Fruit fly (Drosophila melanogaster) whole organism, adult: ENCODE measurements around the gene CCDC53.

Experiments used
- CG11617 ChIP-seq: fragments of 200-800 bp; sonication (Bioruptor generic); optimal IDR thresholded peaks from 2 replicates; lab custom pipeline; 2017; ENCODE audit warnings: mild to moderate bottlenecking, missing biosample characterization, missing genetic modification reagents, missing genetic modification characterization
- CG12768 ChIP-seq: fragments of 200-800 bp; sonication (Bioruptor generic); optimal IDR thresholded peaks from 2 replicates; lab custom pipeline; 2017; ENCODE audit warnings: missing biosample characterization, missing genetic modification characterization, mild to moderate bottlenecking, moderate library complexity, missing genetic modification reagents
- CG14711 ChIP-seq: fragments of 200-800 bp; sonication (Bioruptor generic); optimal IDR thresholded peaks from 2 replicates; lab custom pipeline; 2018; ENCODE audit warnings: missing biosample characterization, mild to moderate bottlenecking, missing genetic modification characterization, moderate library complexity
- CG1620 ChIP-seq: fragments of 200-800 bp; sonication (Bioruptor generic); optimal IDR thresholded peaks from 2 replicates; lab custom pipeline; 2016; ENCODE audit warnings: missing biosample characterization, missing genetic modification characterization
- CG33017 ChIP-seq: fragments of 200-800 bp; sonication (Bioruptor generic); optimal IDR thresholded peaks from 2 replicates; lab custom pipeline; 2018; ENCODE audit warnings: missing biosample characterization, mild to moderate bottlenecking, missing genetic modification characterization, moderate library complexity
- CG5204 ChIP-seq: fragments of 200-800 bp; sonication (Bioruptor generic); optimal IDR thresholded peaks from 2 replicates; lab custom pipeline; 2016; ENCODE audit warnings: missing biosample characterization, missing genetic modification characterization
- CG7045 ChIP-seq: fragments of 200-800 bp; sonication (Bioruptor generic); optimal IDR thresholded peaks from 2 replicates; lab custom pipeline; 2017; ENCODE audit warnings: missing biosample characterization, mild to moderate bottlenecking, missing genetic modification characterization
- CG7101 ChIP-seq: fragments of 200-800 bp; sonication (Bioruptor generic); optimal IDR thresholded peaks from 2 replicates; lab custom pipeline; 2018; ENCODE audit warnings: missing biosample characterization, mild to moderate bottlenecking, missing genetic modification characterization, moderate library complexity
- Clk ChIP-seq: fragments of 200-800 bp; sonication (Bioruptor generic); optimal IDR thresholded peaks from 2 replicates; lab custom pipeline; 2017; ENCODE audit warnings: missing biosample characterization, missing genetic modification characterization
- Crg-1 ChIP-seq: fragments of 200-800 bp; sonication (Bioruptor generic); optimal IDR thresholded peaks from 2 replicates; lab custom pipeline; 2016; ENCODE audit warnings: missing biosample characterization, missing genetic modification characterization
- Hr96 ChIP-seq: fragments of 200-800 bp; sonication (Bioruptor generic); optimal IDR thresholded peaks from 2 replicates; lab custom pipeline; 2016; ENCODE audit warnings: missing biosample characterization, missing genetic modification characterization
- Mnt ChIP-seq: fragments of 200-800 bp; sonication (Bioruptor generic); optimal IDR thresholded peaks from 2 replicates; lab custom pipeline; 2016; ENCODE audit warnings: missing biosample characterization, mild to moderate bottlenecking, missing genetic modification characterization
- bab1 ChIP-seq: fragments of 200-800 bp; sonication (Bioruptor generic); optimal IDR thresholded peaks from 3 replicates; lab custom pipeline; 2019; ENCODE audit warnings: missing biosample characterization, mild to moderate bottlenecking, missing genetic modification characterization, moderate library complexity
- cic ChIP-seq: fragments of 200-800 bp; sonication (Bioruptor generic); optimal IDR thresholded peaks from 2 replicates; lab custom pipeline; 2017; ENCODE audit warnings: missing biosample characterization, mild to moderate bottlenecking, missing genetic modification characterization, moderate library complexity
- cnc ChIP-seq, 2 experiments: fragments of >200 bp; optimal IDR thresholded peaks; 2 replicates each; lab custom pipeline; 2017
- kay ChIP-seq: fragments of 200-800 bp; sonication (Bioruptor generic); peaks from one replicate; lab custom pipeline; 2016; ENCODE audit warnings: missing biosample characterization, missing genetic modification characterization, borderline replicate concordance
- ovo ChIP-seq: fragments of 200-800 bp; sonication (Bioruptor generic); optimal IDR thresholded peaks from 2 replicates; lab custom pipeline; 2016; ENCODE audit warnings: missing biosample characterization, missing genetic modification characterization
- pad ChIP-seq: fragments of 200-800 bp; sonication (Bioruptor generic); optimal IDR thresholded peaks from 3 replicates; lab custom pipeline; 2017; ENCODE audit warnings: missing biosample characterization, missing genetic modification characterization, mild to moderate bottlenecking, moderate library complexity, missing genetic modification reagents
- tj ChIP-seq: fragments of 200-800 bp; sonication (Bioruptor generic); optimal IDR thresholded peaks from 3 replicates; lab custom pipeline; 2017; ENCODE audit warnings: missing biosample characterization, mild to moderate bottlenecking, missing genetic modification characterization, moderate library complexity
- toe ChIP-seq: fragments of 200-800 bp; sonication (Bioruptor generic); optimal IDR thresholded peaks from 2 replicates; lab custom pipeline; 2016; ENCODE audit warnings: missing biosample characterization, missing genetic modification characterization

Gene CCDC53

DNA sequence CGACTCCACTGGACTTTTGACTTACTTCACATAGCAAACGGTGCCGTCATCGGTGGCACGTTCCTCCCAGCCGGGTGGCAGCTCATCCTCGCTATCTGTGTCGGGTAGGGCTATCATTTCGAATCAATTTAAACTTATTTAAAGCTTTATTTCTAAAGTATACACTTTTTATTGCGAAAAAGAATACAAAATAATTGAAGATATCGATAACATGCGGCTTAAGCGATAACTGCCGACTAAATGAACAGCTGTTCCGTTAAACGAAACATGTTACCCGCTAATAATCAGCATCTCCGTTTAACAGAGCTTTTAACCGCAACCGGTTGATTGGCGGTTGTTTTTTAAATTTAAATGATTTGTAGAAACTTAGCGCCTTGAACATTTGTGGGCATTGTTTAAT is 36.8 kb upstream of the CCDC53 start, which contains the start of gene Wwox:
Gene Wwox (minus strand): TSS at position 215 of the 400 bp plus-strand sequence.
- TF ChIP-seq ovo, result no peak
- no peak for TF ChIP-seq cic (GFP tag; lab: Kevin White, UChicago)
- TF ChIP-seq kay (GFP tag; lab: Kevin White, UChicago), result peak; percentile 93

DNA sequence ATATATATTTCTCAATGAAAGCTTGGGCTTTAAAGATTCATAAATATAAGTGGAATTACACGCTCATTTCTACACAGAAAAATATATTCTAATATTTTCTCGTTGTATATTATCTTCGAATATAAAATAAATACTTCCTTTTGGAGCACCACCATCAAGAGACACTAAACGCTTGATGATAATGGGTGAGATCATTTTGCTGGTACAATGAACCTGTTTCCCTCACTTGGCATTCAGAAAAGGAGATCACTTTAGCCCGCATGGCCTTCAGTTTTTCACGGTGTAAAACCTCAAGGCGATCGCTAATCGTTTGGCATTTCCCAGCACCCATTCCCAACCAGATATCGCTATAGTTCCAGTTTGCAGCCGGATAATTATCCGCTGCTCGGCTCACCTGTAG is 34.9 kb upstream of the CCDC53 start:
- no peak for TF ChIP-seq pad (GFP tag; lab: Kevin White, UChicago)
- TF ChIP-seq CG14711 (tag; lab: Kevin White, UChicago), result peak; percentile 44
- no peak for TF ChIP-seq tj (GFP tag; lab: Kevin White, UChicago)
- TF ChIP-seq Hr96, result no peak
- TF ChIP-seq CG7101 (tag; lab: Kevin White, UChicago), result peak; percentile 58
- peak; percentile 89 for TF ChIP-seq cic (GFP tag; lab: Kevin White, UChicago)
- no peak for TF ChIP-seq Mnt (GFP tag; lab: Kevin White, UChicago)
- no peak for TF ChIP-seq kay (GFP tag; lab: Kevin White, UChicago)
- TF ChIP-seq CG12768 (GFP tag; lab: Kevin White, UChicago), result peak; percentile 50
- TF ChIP-seq CG33017 (tag; lab: Kevin White, UChicago), result peak; percentile 62
- no peak for TF ChIP-seq CG1620
- peak; percentile 74 for TF ChIP-seq CG7045
- TF ChIP-seq Crg-1 (GFP tag; lab: Kevin White, UChicago), result no peak
- TF ChIP-seq cnc (optimal IDR thresholded peaks at IDR 0.05; lab: Kevin White, UChicago), result no peak
- TF ChIP-seq CG11617 (GFP tag; lab: Kevin White, UChicago), result no peak
- no peak for TF ChIP-seq bab1
- TF ChIP-seq ovo, result no peak
- peak; percentile 68 for TF ChIP-seq toe (GFP tag; lab: Kevin White, UChicago)
- TF ChIP-seq CG5204 (GFP tag; lab: Kevin White, UChicago), result peak; percentile 63
- TF ChIP-seq Clk (GFP tag; lab: Kevin White, UChicago), result peak; percentile 16

DNA sequence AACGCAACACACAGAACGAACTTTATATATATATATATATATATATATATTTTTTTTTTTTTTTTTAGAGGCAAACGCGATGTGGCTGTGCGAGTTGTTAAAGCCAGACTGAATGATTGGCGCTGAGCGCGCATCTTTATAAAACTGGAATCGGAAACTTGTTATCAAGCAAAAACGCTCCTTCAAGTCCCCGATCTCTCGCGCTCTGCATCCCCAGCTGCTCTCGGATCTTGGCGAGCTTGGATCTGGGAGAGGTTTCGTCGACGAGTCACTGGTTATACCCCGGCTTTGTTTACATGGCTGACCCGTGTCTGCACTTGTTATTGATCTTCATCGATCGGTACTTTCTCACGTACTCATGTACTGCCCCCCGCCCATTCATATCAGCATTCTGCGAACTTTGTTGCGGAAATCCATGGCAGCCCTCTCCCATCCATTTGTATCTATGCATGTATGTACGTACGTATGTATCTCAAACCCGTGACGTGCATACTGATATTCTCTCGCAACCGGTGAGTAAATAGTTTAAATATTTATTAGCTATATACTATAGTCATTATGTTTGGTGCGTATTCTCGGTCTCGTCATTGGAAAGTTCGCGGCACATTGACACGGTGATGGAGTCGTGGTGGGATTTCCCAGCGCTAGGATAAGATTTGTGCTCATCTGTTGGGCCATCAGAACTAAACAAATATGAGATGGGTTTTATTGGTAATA is 33.6 kb upstream of the CCDC53 start, which contains the start of gene Spn28Dc:
Gene Spn28Dc (minus strand): TSS at position 51 of the 717 bp plus-strand sequence.
- no peak for TF ChIP-seq pad (GFP tag; lab: Kevin White, UChicago)
- TF ChIP-seq Crg-1 (GFP tag; lab: Kevin White, UChicago), result peak; percentile 48
- TF ChIP-seq tj (GFP tag; lab: Kevin White, UChicago), result peak; percentile 6
- no peak for TF ChIP-seq cnc (optimal IDR thresholded peaks at IDR 0.05; lab: Kevin White, UChicago)
- TF ChIP-seq Hr96, result no peak
- no peak for TF ChIP-seq CG7101 (tag; lab: Kevin White, UChicago)
- no peak for TF ChIP-seq CG1620
- TF ChIP-seq CG33017 (tag; lab: Kevin White, UChicago), result no peak
- TF ChIP-seq cic (GFP tag; lab: Kevin White, UChicago), result peak; percentile 89
- TF ChIP-seq kay (GFP tag; lab: Kevin White, UChicago), result no peak
- no peak for TF ChIP-seq CG11617 (GFP tag; lab: Kevin White, UChicago)
- TF ChIP-seq toe (GFP tag; lab: Kevin White, UChicago), result no peak
- peak; percentile 44 for TF ChIP-seq CG12768 (GFP tag; lab: Kevin White, UChicago)
- TF ChIP-seq bab1, result no peak
- TF ChIP-seq Mnt (GFP tag; lab: Kevin White, UChicago), result peak; percentile 8

DNA sequence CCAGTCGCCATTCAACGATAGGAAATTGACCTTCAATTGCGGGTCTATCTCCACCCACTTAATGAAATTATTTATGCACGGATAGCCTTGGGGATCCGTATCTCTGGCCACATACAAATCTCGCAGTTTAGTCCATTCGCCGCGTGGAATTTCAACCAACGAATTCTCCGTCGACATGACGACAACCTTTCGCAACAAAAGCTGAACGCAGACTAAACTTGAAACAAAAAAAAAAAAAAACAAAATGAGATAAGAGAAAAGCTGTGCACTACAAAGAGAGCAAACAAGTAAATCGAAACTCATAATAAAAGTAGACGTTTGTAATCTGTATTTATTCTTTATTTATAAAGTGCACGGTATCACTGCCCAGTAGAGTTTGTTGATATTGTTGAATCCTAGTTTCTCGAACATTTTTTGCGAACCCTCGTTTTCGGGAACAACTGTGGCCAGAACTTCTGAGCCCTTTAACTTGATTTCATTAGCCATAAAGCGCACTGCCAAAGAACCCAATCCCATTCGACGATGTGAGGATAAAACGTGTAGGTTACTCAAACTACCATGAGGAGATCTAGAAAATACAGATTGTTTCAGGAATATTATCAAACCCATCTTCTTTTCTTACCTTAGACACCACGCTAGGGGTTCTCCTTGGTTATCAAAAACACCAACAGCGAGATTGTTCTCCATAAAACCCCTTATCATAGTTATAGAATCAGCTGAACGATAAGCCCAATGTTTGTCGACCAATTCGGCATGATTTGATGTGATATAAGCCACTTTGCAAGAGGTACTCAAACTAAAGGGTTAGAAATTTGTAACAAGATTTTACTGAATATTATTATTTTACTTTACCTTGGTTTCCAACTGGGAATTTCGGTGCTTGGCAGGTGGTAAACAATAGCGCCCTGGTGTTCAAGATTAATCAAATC is 31.4 kb upstream of the CCDC53 start, which contains the start of gene CG12560:
Gene CG12560 (minus strand): TSS at position 195 of the 929 bp plus-strand sequence.
- TF ChIP-seq tj (GFP tag; lab: Kevin White, UChicago), result peak; percentile 32
- TF ChIP-seq Mnt (GFP tag; lab: Kevin White, UChicago), result peak; percentile 91
- peak; percentile 20 for TF ChIP-seq CG11617 (GFP tag; lab: Kevin White, UChicago)
- TF ChIP-seq CG7101 (tag; lab: Kevin White, UChicago), result peak; percentile 22
- peak; percentile 36 for TF ChIP-seq CG33017 (tag; lab: Kevin White, UChicago)
- peak; percentile 28 for TF ChIP-seq CG12768 (GFP tag; lab: Kevin White, UChicago)
- no peak for TF ChIP-seq cnc (optimal IDR thresholded peaks at IDR 0.05; lab: Kevin White, UChicago)
- peak; percentile 32 for TF ChIP-seq cic (GFP tag; lab: Kevin White, UChicago)
- no peak for TF ChIP-seq CG1620
- TF ChIP-seq bab1, result peak; percentile 21
- TF ChIP-seq CG5204 (GFP tag; lab: Kevin White, UChicago), result no peak

DNA sequence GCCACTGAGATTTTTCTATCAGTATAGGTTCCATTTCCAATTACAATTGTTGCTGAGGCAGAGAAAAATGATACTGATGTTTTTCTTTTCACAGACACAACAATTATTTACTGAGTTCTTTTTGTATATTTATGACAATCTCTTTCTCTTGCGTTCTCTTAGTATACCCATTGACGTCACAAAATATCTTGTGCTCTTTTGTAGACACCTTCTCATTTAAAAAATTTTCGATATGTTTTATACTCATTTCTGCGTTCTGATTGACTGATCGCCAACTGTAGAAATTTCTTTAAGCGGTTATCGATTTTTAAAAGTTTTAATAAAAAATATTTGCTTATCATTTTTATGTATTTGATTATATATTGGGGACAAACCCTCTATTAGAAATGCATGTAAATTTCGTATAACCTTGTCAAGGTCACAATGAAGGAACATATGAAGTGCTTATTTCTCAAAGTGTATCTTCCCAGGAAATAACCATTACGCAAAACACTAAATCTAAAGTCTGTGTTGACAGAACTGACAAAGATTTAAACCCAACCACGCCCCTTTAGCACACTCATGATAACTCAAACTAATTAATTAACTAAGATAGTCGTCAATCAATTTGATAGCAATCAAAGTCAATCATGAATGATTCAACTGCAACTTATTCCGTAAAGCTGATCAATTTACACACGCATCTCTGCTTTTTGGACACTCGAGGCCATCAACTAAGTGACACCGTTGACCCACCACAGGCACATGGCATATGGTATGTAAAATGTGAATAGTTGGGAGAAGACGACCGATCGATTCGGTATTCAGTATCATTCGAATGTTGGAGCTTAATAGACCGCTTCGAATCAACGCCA is 30.1 kb upstream of the CCDC53 start, which contains the start of the genes Glyat and Tg:
Gene Glyat (minus strand): TSS at position 51 of the 854 bp plus-strand sequence.
Gene Tg (plus strand): TSS at position 804 of the 854 bp plus-strand sequence.
- TF ChIP-seq cnc (optimal IDR thresholded peaks at IDR 0.05; lab: Kevin White, UChicago) (no peak), Mnt (GFP tag; lab: Kevin White, UChicago) (no peak), cic (GFP tag; lab: Kevin White, UChicago) (no peak), CG14711 (tag; lab: Kevin White, UChicago) (no peak), bab1 (no peak), tj (GFP tag; lab: Kevin White, UChicago) (peak; percentile 40), toe (GFP tag; lab: Kevin White, UChicago) (no peak), kay (GFP tag; lab: Kevin White, UChicago) (peak; percentile 7), Clk (GFP tag; lab: Kevin White, UChicago) (no peak), CG33017 (tag; lab: Kevin White, UChicago) (no peak), CG1620 (no peak), CG5204 (GFP tag; lab: Kevin White, UChicago) (no peak), Hr96 (no peak), Crg-1 (GFP tag; lab: Kevin White, UChicago) (no peak)
